Worm (Caenorhabditis elegans) whole organism, midembryonic: Measurements from ENCODE around the gene max-2.

Source experiments
- cog-1 ChIP-seq: sonication (generic microtip); optimal IDR thresholded peaks from 2 replicates; lab custom pipeline; 2016; ENCODE audit warnings: missing genetic modification characterization, missing compliant biosample characterization
- klf-2 ChIP-seq: fragments of 200-800 bp; sonication (Bioruptor generic); conservative IDR thresholded peaks from 2 replicates; pipeline ENCODE4 v1.3.6; 2022; ENCODE audit warnings: missing genetic modification reagents, missing genetic modification characterization, missing compliant biosample characterization
- med-1 ChIP-seq: sonication (generic microtip); optimal IDR thresholded peaks from 2 replicates; lab custom pipeline; 2017; ENCODE audit warnings: missing genetic modification characterization, mild to moderate bottlenecking, missing compliant biosample characterization, antibody characterized with exemption, missing genetic modification reagents; ENCODE audit not compliant: insufficient read depth
- ref-1 ChIP-seq: fragments of 200-800 bp; sonication (Bioruptor generic); conservative IDR thresholded peaks from 2 replicates; pipeline ENCODE4 v1.3.6; 2022; ENCODE audit warnings: missing genetic modification reagents, missing genetic modification characterization, missing compliant biosample characterization
- tab-1 ChIP-seq: fragments of 200-800 bp; sonication (Bioruptor generic); IDR thresholded peaks from 2 replicates; pipeline ENCODE4 v1.3.6; 2022; ENCODE audit warnings: missing genetic modification characterization, missing compliant biosample characterization
- ztf-23 ChIP-seq: fragments of 200-800 bp; sonication (Bioruptor generic); IDR thresholded peaks from 2 replicates; pipeline ENCODE4 v1.3.6; 2022; ENCODE audit warnings: missing genetic modification reagents, missing genetic modification characterization, missing compliant biosample characterization
- ztf-29 ChIP-seq: fragments of 200-800 bp; sonication (Bioruptor generic); IDR thresholded peaks from 2 replicates; pipeline ENCODE4 v1.3.6; 2022; ENCODE audit warnings: missing genetic modification reagents, missing genetic modification characterization, missing compliant biosample characterization

ce11 chrII:12992980-12993379 lies 32.7 kb downstream of the max-2 start:
- TF ChIP-seq ref-1 (GFP tag; lab: Robert Waterston, UW) (no peak), med-1 (GFP tag; lab: Kevin White, UChicago) (no peak), ztf-29 (no peak), tab-1 (no peak), cog-1 (no peak), ztf-23 (GFP tag; lab: Robert Waterston, UW) (no peak), klf-2 (GFP tag; lab: Robert Waterston, UW) (no peak)
